Fruit fly (Drosophila melanogaster): Measurements from ENCODE around the gene REPTOR-BP.

The REPTOR-BP gene

DNA sequence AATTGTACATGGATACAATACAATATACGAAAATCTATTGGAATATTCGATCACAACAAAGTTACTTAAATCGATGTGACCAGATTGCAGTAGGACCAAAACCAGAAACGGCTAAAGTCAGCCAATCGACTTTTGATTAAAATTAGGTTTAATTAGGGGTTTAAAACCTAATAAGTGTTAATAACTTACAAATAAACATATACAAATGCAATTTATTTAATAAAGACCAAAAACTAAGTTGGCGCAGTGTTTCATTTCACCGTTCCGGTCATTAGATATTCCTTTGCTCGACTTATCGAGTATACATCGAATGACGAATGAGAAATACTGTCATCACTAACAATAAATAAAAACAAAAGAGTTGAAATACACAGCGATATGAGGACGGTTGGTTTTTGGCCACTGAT is 13.5 kb upstream of the REPTOR-BP start, which contains the start of the genes bsk and CG31717 (continued):
- TF ChIP-seq nerfin-1 (tag; optimal IDR thresholded peaks at IDR 0.05) (peak; percentile 38), Elba2 (GFP tag; optimal IDR thresholded peaks at IDR 0.05) (peak; percentile 83), CG9797 (GFP tag; optimal IDR thresholded peaks at IDR 0.05) (peak; percentile 73), CG9817 (tag; optimal IDR thresholded peaks at IDR 0.05) (no peak), lbe (GFP tag; optimal IDR thresholded peaks at IDR 0.05) (peak; percentile 14), CG3847 (GFP tag; IDR thresholded peaks at IDR 0.05) (no peak), CG10979 (tag; optimal IDR thresholded peaks at IDR 0.05) (no peak), zen (tag; optimal IDR thresholded peaks at IDR 0.05) (peak; percentile 67), CG14710 (tag; optimal IDR thresholded peaks at IDR 0.05) (peak; percentile 62), Pdp1 (GFP tag; optimal IDR thresholded peaks at IDR 0.05) (no peak), bowl (GFP tag; IDR thresholded peaks at IDR 0.05) (no peak), aop (GFP tag; IDR thresholded peaks at IDR 0.05) (no peak), CG12071 (GFP tag; optimal IDR thresholded peaks at IDR 0.05) (no peak), CG11723 (GFP tag; optimal IDR thresholded peaks at IDR 0.05) (no peak), CG10462 (GFP tag; optimal IDR thresholded peaks at IDR 0.05) (no peak), CG17186 (GFP tag; optimal IDR thresholded peaks at IDR 0.05) (no peak), bbx (GFP tag; IDR thresholded peaks at IDR 0.05; ENCODE audit: partially characterized antibody) (no peak; the same call in 1 of the 2 replicates), Side (GFP tag; optimal IDR thresholded peaks at IDR 0.05) (no peak), CG18764 (GFP tag; optimal IDR thresholded peaks at IDR 0.05) (no peak), vvl (GFP tag; IDR thresholded peaks at IDR 0.05) (no peak), CG15269 (tag; optimal IDR thresholded peaks at IDR 0.05) (no peak), stwl (tag; optimal IDR thresholded peaks at IDR 0.05) (peak; percentile 75), wek (GFP tag; optimal IDR thresholded peaks at IDR 0.05) (no peak), CG7963 (GFP tag; IDR thresholded peaks at IDR 0.05; ENCODE audit: partially characterized antibody) (no peak), Ravus (GFP tag; IDR thresholded peaks at IDR 0.05) (no peak), CG12236 (GFP tag; optimal IDR thresholded peaks at IDR 0.05) (no peak), row (GFP tag; IDR thresholded peaks at IDR 0.05) (peak; percentile 65), Hr51 (GFP tag; optimal IDR thresholded peaks at IDR 0.05) (no peak), CG10431 (GFP tag; optimal IDR thresholded peaks at IDR 0.05) (no peak), CG34224 (GFP tag; IDR thresholded peaks at IDR 0.05; ENCODE audit: partially characterized antibody) (no peak), CG3281 (GFP tag; optimal IDR thresholded peaks at IDR 0.05) (no peak), CG11695 (GFP tag; IDR thresholded peaks at IDR 0.05) (no peak), CG17829 (tag; optimal IDR thresholded peaks at IDR 0.05) (peak; percentile 38), Eip74EF (GFP tag; optimal IDR thresholded peaks at IDR 0.05) (no peak), Hr3 (GFP tag; optimal IDR thresholded peaks at IDR 0.05) (no peak), ftz-f1 (GFP tag; optimal IDR thresholded peaks at IDR 0.05) (no peak), CG12659 (GFP tag; optimal IDR thresholded peaks at IDR 0.05) (peak; percentile 72), CG6791 (GFP tag; IDR thresholded peaks at IDR 0.05; ENCODE audit: partially characterized antibody) (peak; percentile 58; the same call in 1 of the 3 replicates), bab2 (GFP tag; optimal IDR thresholded peaks at IDR 0.05) (no peak), pros (GFP tag; optimal IDR thresholded peaks at IDR 0.05) (no peak), CG31388 (GFP tag; optimal IDR thresholded peaks at IDR 0.05) (no peak), CG10267 (tag; optimal IDR thresholded peaks at IDR 0.05) (peak; percentile 45), CG10366 (GFP tag; IDR thresholded peaks at IDR 0.05) (no peak), stc (GFP tag; IDR thresholded peaks at IDR 0.05) (no peak), CG43689 (GFP tag; IDR thresholded peaks at IDR 0.05) (no peak), lov (optimal IDR thresholded peaks at IDR 0.05) (no peak), lov (GFP tag; IDR thresholded peaks at IDR 0.05) (no peak), CG16779 (GFP tag; IDR thresholded peaks at IDR 0.05) (no peak), CG9609 (GFP tag; optimal IDR thresholded peaks at IDR 0.05) (no peak), CG14667 (GFP tag; IDR thresholded peaks at IDR 0.05) (no peak), Poxn (GFP tag; IDR thresholded peaks at IDR 0.05) (no peak)
